Worm (Caenorhabditis elegans): Measurements from ENCODE around the gene eif-3.F.
A peak's percentile ranks its signal among the peaks of the same experiment; 100 is the strongest.

eif-3.F gene

DNA sequence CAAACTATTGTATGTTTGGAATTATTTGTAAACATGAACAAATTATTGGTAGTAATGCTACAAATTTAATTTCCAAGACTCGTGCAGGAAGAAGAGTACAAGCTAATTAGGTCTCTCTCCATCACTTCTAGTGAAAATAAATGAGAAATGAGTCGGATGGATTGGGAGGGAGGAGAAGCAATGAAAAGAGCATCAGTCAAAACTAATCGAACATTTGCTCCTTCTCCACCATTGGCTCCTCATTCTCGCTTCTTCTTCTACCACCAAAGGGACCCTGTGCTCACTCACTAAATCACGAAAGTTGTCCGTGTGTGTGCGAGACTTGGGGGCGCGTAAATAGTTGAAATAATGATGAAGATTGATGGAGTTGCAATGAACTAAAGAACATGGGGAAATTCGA lies 24.6 kb upstream of the eif-3.F start:
- TF ChIP-seq F13C5.2 (tag; optimal IDR thresholded peaks at IDR 0.05) = no peak
- no peak for TF ChIP-seq flt-1 (GFP tag; IDR thresholded peaks at IDR 0.05)
- TF ChIP-seq ceh-13 (GFP tag; optimal IDR thresholded peaks at IDR 0.05) = no peak
- no peak for TF ChIP-seq hnd-1 (tag; optimal IDR thresholded peaks at IDR 0.05)
- TF ChIP-seq pes-1 (GFP tag; IDR thresholded peaks at IDR 0.05) = no peak
- TF ChIP-seq tbx-37 (GFP tag; conservative IDR thresholded peaks at IDR 0.05) = no peak
- no peak for TF ChIP-seq ets-7 (tag; optimal IDR thresholded peaks at IDR 0.05)
- no peak for TF ChIP-seq tbx-11 (GFP tag; IDR thresholded peaks at IDR 0.05)
- TF ChIP-seq tra-4 (tag; optimal IDR thresholded peaks at IDR 0.05) = no peak
- TF ChIP-seq hmg-4 (GFP tag; optimal IDR thresholded peaks at IDR 0.05) = no peak
- no peak for TF ChIP-seq hmbx-1 (tag; optimal IDR thresholded peaks at IDR 0.05)
- no peak for TF ChIP-seq scrt-1 (GFP tag; IDR thresholded peaks at IDR 0.05)

DNA sequence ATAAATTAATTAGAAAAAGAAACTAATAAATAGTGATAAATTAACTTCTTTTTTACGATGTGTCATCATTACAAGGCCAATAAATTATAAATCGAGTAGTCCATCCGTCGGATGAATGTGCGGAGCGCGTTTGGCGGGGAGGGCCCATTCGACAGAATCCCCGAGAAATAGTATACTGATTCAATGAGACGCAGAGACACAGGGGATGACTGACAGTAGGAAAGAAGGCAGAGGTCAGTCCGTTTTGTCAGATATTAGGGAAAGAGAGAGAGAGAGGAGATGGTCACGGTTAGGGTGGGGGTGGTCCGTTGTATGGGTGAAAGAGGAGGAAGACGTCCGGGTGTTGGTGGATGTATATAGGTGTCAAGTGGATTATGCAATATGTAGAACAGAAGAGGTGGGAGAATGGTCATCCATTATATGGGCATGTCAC lies 22.8 kb upstream of the eif-3.F start:
- TF ChIP-seq F13C5.2 (tag; optimal IDR thresholded peaks at IDR 0.05) (peak; percentile 80), tbx-11 (GFP tag; IDR thresholded peaks at IDR 0.05) (no peak), scrt-1 (GFP tag; IDR thresholded peaks at IDR 0.05) (no peak), hnd-1 (tag; optimal IDR thresholded peaks at IDR 0.05) (no peak), sea-1 (GFP tag; conservative IDR thresholded peaks at IDR 0.05) (peak; percentile 53; the same call in 1 of the 2 replicates), hmg-4 (GFP tag; optimal IDR thresholded peaks at IDR 0.05) (peak; percentile 74), flt-1 (GFP tag; IDR thresholded peaks at IDR 0.05) (peak; percentile 26; the same call in 1 of the 2 replicates), ets-7 (tag; optimal IDR thresholded peaks at IDR 0.05) (peak; percentile 48), B0310.2 (tag; optimal IDR thresholded peaks at IDR 0.05) (peak; percentile 14)

DNA sequence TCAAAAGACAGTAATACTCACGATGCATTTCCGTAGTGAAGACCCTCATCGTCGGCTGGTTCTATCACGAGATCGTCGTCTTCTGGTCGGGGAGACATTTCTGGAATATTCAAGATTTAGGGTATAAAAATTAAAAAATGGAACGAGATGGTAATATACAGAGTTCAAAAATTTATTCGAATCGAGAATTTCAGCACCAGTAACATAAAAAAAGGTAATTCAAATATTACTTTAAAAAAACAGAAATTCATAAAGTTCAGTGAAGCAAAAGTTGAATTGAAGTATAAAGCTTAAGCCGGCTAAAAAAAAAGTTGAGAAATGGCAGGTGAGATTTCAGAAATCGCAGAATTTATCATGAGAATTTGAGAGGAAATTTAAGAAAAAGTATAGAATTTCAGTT lies 21.2 kb upstream of the eif-3.F start, which contains the start of gene cam-1:
cam-1 (minus strand) TSS at position 101 of the 400 bp plus-strand sequence.
- TF ChIP-seq flt-1 (GFP tag; IDR thresholded peaks at IDR 0.05) (no peak), hmbx-1 (tag; optimal IDR thresholded peaks at IDR 0.05) (no peak), tra-4 (tag; optimal IDR thresholded peaks at IDR 0.05) (no peak), ets-7 (tag; optimal IDR thresholded peaks at IDR 0.05) (no peak), ceh-36 (tag; optimal IDR thresholded peaks at IDR 0.05) (no peak)

- TF ChIP-seq scrt-1 (GFP tag; IDR thresholded peaks at IDR 0.05) (no peak), ceh-13 (GFP tag; optimal IDR thresholded peaks at IDR 0.05) (no peak), B0310.2 (tag; optimal IDR thresholded peaks at IDR 0.05) (no peak), flt-1 (GFP tag; IDR thresholded peaks at IDR 0.05) (no peak), tbx-37 (GFP tag; conservative IDR thresholded peaks at IDR 0.05) (no peak), hmbx-1 (tag; optimal IDR thresholded peaks at IDR 0.05) (no peak), ceh-36 (tag; optimal IDR thresholded peaks at IDR 0.05) (no peak), sea-1 (GFP tag; conservative IDR thresholded peaks at IDR 0.05) (no peak), F13C5.2 (tag; optimal IDR thresholded peaks at IDR 0.05) (no peak), aly-1 (tag; optimal IDR thresholded peaks at IDR 0.05) (no peak), pes-1 (GFP tag; IDR thresholded peaks at IDR 0.05) (no peak), ama-1 (optimal IDR thresholded peaks at IDR 0.05) (no peak)
Observed at ce11 chrII:9310794-9311193, 20.6 kb upstream of the eif-3.F start.

DNA sequence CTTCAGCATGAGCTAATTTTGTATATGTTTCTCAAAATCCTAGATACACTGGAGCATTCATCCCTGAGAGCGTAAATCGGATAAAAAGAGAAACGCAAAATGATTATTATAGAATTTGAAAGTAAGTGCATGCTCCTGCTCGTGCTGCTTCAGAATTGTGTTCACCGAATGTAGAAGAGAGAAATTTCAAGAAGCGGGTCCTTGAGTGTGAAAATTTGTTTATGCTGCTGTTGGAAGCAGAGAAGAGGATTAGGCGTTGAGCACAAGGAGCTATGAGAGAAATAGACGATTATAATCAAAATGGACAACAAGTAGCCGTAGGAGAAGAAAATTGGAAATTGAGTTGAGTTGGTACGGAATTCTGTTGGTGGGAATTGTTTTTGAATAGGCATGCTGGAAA lies 19.7 kb upstream of the eif-3.F start:
- no peak for TF ChIP-seq B0310.2 (tag; optimal IDR thresholded peaks at IDR 0.05)
- no peak for TF ChIP-seq scrt-1 (GFP tag; IDR thresholded peaks at IDR 0.05)
- TF ChIP-seq ama-1 (optimal IDR thresholded peaks at IDR 0.05) = no peak
- TF ChIP-seq hmg-4 (GFP tag; optimal IDR thresholded peaks at IDR 0.05) = no peak
- no peak for TF ChIP-seq ceh-36 (tag; optimal IDR thresholded peaks at IDR 0.05)
- TF ChIP-seq ets-7 (tag; optimal IDR thresholded peaks at IDR 0.05) = no peak
- TF ChIP-seq tbx-37 (GFP tag; conservative IDR thresholded peaks at IDR 0.05) = no peak
- no peak for TF ChIP-seq tbx-11 (GFP tag; IDR thresholded peaks at IDR 0.05)
- no peak for TF ChIP-seq aly-1 (tag; optimal IDR thresholded peaks at IDR 0.05)
- no peak for TF ChIP-seq flt-1 (GFP tag; IDR thresholded peaks at IDR 0.05)
- no peak for TF ChIP-seq hmbx-1 (tag; optimal IDR thresholded peaks at IDR 0.05)
- no peak for TF ChIP-seq sea-1 (GFP tag; conservative IDR thresholded peaks at IDR 0.05)
- no peak for TF ChIP-seq pes-1 (GFP tag; IDR thresholded peaks at IDR 0.05)
- TF ChIP-seq F13C5.2 (tag; optimal IDR thresholded peaks at IDR 0.05) = no peak
- no peak for TF ChIP-seq hnd-1 (tag; optimal IDR thresholded peaks at IDR 0.05)

ce11 chrII:9313335-9313734 lies 18.1 kb upstream of the eif-3.F start:
- TF ChIP-seq tbx-11 (GFP tag; IDR thresholded peaks at IDR 0.05) (no peak), tbx-37 (GFP tag; conservative IDR thresholded peaks at IDR 0.05) (no peak), hmbx-1 (tag; optimal IDR thresholded peaks at IDR 0.05) (no peak), ets-7 (tag; optimal IDR thresholded peaks at IDR 0.05) (no peak), ama-1 (optimal IDR thresholded peaks at IDR 0.05) (no peak), ceh-36 (tag; optimal IDR thresholded peaks at IDR 0.05) (no peak), tra-4 (tag; optimal IDR thresholded peaks at IDR 0.05) (no peak), sea-1 (GFP tag; conservative IDR thresholded peaks at IDR 0.05) (no peak), F13C5.2 (tag; optimal IDR thresholded peaks at IDR 0.05) (no peak), hnd-1 (tag; optimal IDR thresholded peaks at IDR 0.05) (no peak), pes-1 (GFP tag; IDR thresholded peaks at IDR 0.05) (no peak), B0310.2 (tag; optimal IDR thresholded peaks at IDR 0.05) (no peak), ceh-13 (GFP tag; optimal IDR thresholded peaks at IDR 0.05) (no peak), hmg-4 (GFP tag; optimal IDR thresholded peaks at IDR 0.05) (no peak), scrt-1 (GFP tag; IDR thresholded peaks at IDR 0.05) (no peak)

DNA sequence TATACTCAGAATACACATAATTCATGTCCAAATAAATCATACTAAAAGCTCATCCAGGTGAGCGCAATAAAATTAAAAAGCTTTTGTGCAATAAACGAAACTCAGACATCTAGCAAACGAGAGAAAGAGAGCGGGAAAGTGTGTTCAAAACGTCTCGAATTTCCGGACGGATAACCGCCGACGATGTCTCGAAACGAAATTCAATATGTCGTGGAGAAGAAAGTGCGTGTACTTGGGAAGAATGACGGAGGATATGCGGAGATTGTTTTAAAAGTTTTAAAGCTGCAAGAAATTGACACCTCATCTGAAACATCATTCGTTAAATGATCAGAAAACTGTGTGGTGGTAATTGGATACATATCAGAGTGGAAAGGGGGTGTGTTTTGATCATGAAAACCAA lies 16.7 kb upstream of the eif-3.F start:
- TF ChIP-seq ceh-13 (GFP tag; optimal IDR thresholded peaks at IDR 0.05) (no peak), flt-1 (GFP tag; IDR thresholded peaks at IDR 0.05) (no peak)

- no peak for TF ChIP-seq scrt-1 (GFP tag; IDR thresholded peaks at IDR 0.05)
- no peak for TF ChIP-seq sea-1 (GFP tag; conservative IDR thresholded peaks at IDR 0.05)
- TF ChIP-seq hmg-4 (GFP tag; optimal IDR thresholded peaks at IDR 0.05) = no peak
- TF ChIP-seq ceh-36 (tag; optimal IDR thresholded peaks at IDR 0.05) = no peak
- no peak for TF ChIP-seq aly-1 (tag; optimal IDR thresholded peaks at IDR 0.05)
- no peak for TF ChIP-seq flt-1 (GFP tag; IDR thresholded peaks at IDR 0.05)
- TF ChIP-seq tbx-37 (GFP tag; conservative IDR thresholded peaks at IDR 0.05) = no peak
- no peak for TF ChIP-seq F13C5.2 (tag; optimal IDR thresholded peaks at IDR 0.05)
- no peak for TF ChIP-seq ceh-13 (GFP tag; optimal IDR thresholded peaks at IDR 0.05)
- TF ChIP-seq ama-1 (optimal IDR thresholded peaks at IDR 0.05) = no peak
- no peak for TF ChIP-seq tbx-11 (GFP tag; IDR thresholded peaks at IDR 0.05)
- TF ChIP-seq tra-4 (tag; optimal IDR thresholded peaks at IDR 0.05) = no peak
- no peak for TF ChIP-seq ets-7 (tag; optimal IDR thresholded peaks at IDR 0.05)
Observed at ce11 chrII:9315692-9316091, 15.8 kb upstream of the eif-3.F start.
